Fruit fly (Drosophila melanogaster) whole organism, embryonic: ENCODE measurements around the gene CG8312.
A peak's percentile ranks its signal among the peaks of the same experiment; 100 is the strongest.

ENCODE experiments used
- B-H1 ChIP-seq: fragments of 200-800 bp; sonication (Bioruptor generic); IDR thresholded peaks from 3 replicates; pipeline ENCODE4 v1.3.6; 2022; ENCODE audit warnings: missing biosample characterization, missing genetic modification characterization
- Bgb ChIP-seq: fragments of 200-800 bp; sonication (Bioruptor generic); IDR thresholded peaks from 2 replicates; pipeline ENCODE4 v1.3.6; 2022; ENCODE audit warnings: missing biosample characterization, missing genetic modification characterization; ENCODE audit not compliant: partially characterized antibody
- Bteb2 ChIP-seq: fragments of 200-800 bp; sonication (Bioruptor generic); optimal IDR thresholded peaks from 2 replicates; lab custom pipeline; 2016; ENCODE audit warnings: missing biosample characterization, missing genetic modification characterization
- C15 ChIP-seq: fragments of 200-800 bp; sonication (Bioruptor generic); IDR thresholded peaks from 3 replicates; pipeline ENCODE4 v1.3.6; 2022; ENCODE audit warnings: missing biosample characterization, missing genetic modification characterization
- CG10321 ChIP-seq: fragments of 200-800 bp; sonication (Bioruptor generic); IDR thresholded peaks from 2 replicates; pipeline ENCODE4 v1.3.6; 2022; ENCODE audit warnings: missing biosample characterization, missing genetic modification characterization
- CG11504 ChIP-seq: fragments of 200-800 bp; sonication (Bioruptor generic); optimal IDR thresholded peaks from 3 replicates; lab custom pipeline; 2019; ENCODE audit warnings: missing biosample characterization, mild to moderate bottlenecking, missing genetic modification characterization, moderate library complexity
- CG13424 ChIP-seq: fragments of 200-800 bp; sonication (Bioruptor generic); optimal IDR thresholded peaks from 2 replicates; lab custom pipeline; 2019; ENCODE audit warnings: missing biosample characterization, mild to moderate bottlenecking, missing genetic modification characterization, moderate library complexity
- CG13624 ChIP-seq: fragments of 200-800 bp; sonication (Bioruptor generic); optimal IDR thresholded peaks from 2 replicates; lab custom pipeline; 2016; ENCODE audit warnings: missing biosample characterization, missing genetic modification characterization
- CG14441 ChIP-seq: fragments of 200-800 bp; sonication (Bioruptor generic); IDR thresholded peaks from 2 replicates; pipeline ENCODE4 v1.3.6; 2022; ENCODE audit warnings: missing biosample characterization, missing genetic modification characterization
- CG1602 ChIP-seq: fragments of 200-800 bp; sonication (Bioruptor generic); optimal IDR thresholded peaks from 3 replicates; lab custom pipeline; 2016; ENCODE audit warnings: missing biosample characterization, missing genetic modification characterization
- CG1603 ChIP-seq: fragments of 200-800 bp; sonication (Bioruptor generic); optimal IDR thresholded peaks from 2 replicates; lab custom pipeline; 2019; ENCODE audit warnings: missing biosample characterization, mild to moderate bottlenecking, missing genetic modification characterization, moderate library complexity
- CG1647 ChIP-seq: fragments of 200-800 bp; sonication (Bioruptor generic); optimal IDR thresholded peaks from 3 replicates; lab custom pipeline; 2016; ENCODE audit warnings: missing biosample characterization, missing genetic modification characterization
- CG18476 ChIP-seq: fragments of 200-800 bp; sonication (Bioruptor generic); optimal IDR thresholded peaks from 2 replicates; lab custom pipeline; 2016; ENCODE audit warnings: missing biosample characterization, mild to moderate bottlenecking, missing genetic modification characterization
- CG18599 ChIP-seq: fragments of 200-800 bp; sonication (Bioruptor generic); optimal IDR thresholded peaks from 3 replicates; lab custom pipeline; 2017; ENCODE audit warnings: missing biosample characterization, missing genetic modification characterization, mild to moderate bottlenecking, moderate library complexity, missing genetic modification reagents
- CG2120 ChIP-seq: fragments of 200-800 bp; sonication (Bioruptor generic); optimal IDR thresholded peaks from 3 replicates; lab custom pipeline; 2016; ENCODE audit warnings: missing biosample characterization, missing genetic modification characterization
- CG3163 ChIP-seq: fragments of 200-800 bp; sonication (Bioruptor generic); optimal IDR thresholded peaks from 3 replicates; lab custom pipeline; 2016; ENCODE audit warnings: missing biosample characterization, missing genetic modification characterization
- CG3995 ChIP-seq: fragments of 200-800 bp; sonication (Bioruptor generic); optimal IDR thresholded peaks from 3 replicates; lab custom pipeline; 2016; ENCODE audit warnings: missing biosample characterization, missing genetic modification characterization
- CG4328 ChIP-seq: fragments of 200-800 bp; sonication (Bioruptor generic); optimal IDR thresholded peaks from 3 replicates; lab custom pipeline; 2017; ENCODE audit warnings: missing biosample characterization, missing genetic modification reagents, missing genetic modification characterization
- CG6272 ChIP-seq: fragments of 200-800 bp; sonication (Bioruptor generic); IDR thresholded peaks from 2 replicates; pipeline ENCODE4 v1.3.6; 2022; ENCODE audit warnings: missing biosample characterization, missing genetic modification characterization
- CG7271 ChIP-seq: fragments of 200-800 bp; sonication (Bioruptor generic); optimal IDR thresholded peaks from 2 replicates; lab custom pipeline; 2018; ENCODE audit warnings: missing biosample characterization, mild to moderate bottlenecking, missing genetic modification characterization, moderate library complexity
- CG7928 ChIP-seq: fragments of 200-800 bp; sonication (Bioruptor generic); optimal IDR thresholded peaks from 2 replicates; lab custom pipeline; 2017; ENCODE audit warnings: missing biosample characterization, mild to moderate bottlenecking, missing genetic modification characterization
- CG9215 ChIP-seq: fragments of 200-800 bp; sonication (Bioruptor generic); IDR thresholded peaks from 2 replicates; pipeline ENCODE4 v1.3.6; 2022; ENCODE audit warnings: missing biosample characterization, missing genetic modification characterization
- Dbx ChIP-seq: fragments of 200-800 bp; sonication (Bioruptor generic); IDR thresholded peaks from 3 replicates; pipeline ENCODE4 v1.3.6; 2022; ENCODE audit warnings: missing biosample characterization, missing genetic modification characterization
- Dip3 ChIP-seq: fragments of 200-800 bp; sonication (Bioruptor generic); optimal IDR thresholded peaks from 3 replicates; lab custom pipeline; 2016; ENCODE audit warnings: missing biosample characterization, missing genetic modification characterization
- Doc3 ChIP-seq: fragments of 200-800 bp; sonication (Bioruptor generic); IDR thresholded peaks from 3 replicates; pipeline ENCODE4 v1.3.6; 2022; ENCODE audit warnings: missing biosample characterization, missing genetic modification characterization; ENCODE audit not compliant: partially characterized antibody
- HHEX ChIP-seq: fragments of 200-800 bp; sonication (Bioruptor generic); optimal IDR thresholded peaks from 3 replicates; lab custom pipeline; 2017; ENCODE audit warnings: missing biosample characterization, mild to moderate bottlenecking, missing genetic modification characterization, missing genetic modification reagents
- HLH54F ChIP-seq: fragments of 200-800 bp; sonication (Bioruptor generic); optimal IDR thresholded peaks from 3 replicates; lab custom pipeline; 2016; ENCODE audit warnings: missing biosample characterization, missing genetic modification characterization
- Hr51 ChIP-seq, 2 experiments: fragments of 200-800 bp; sonication (Bioruptor generic); optimal IDR thresholded peaks; 2 replicates in 1 of 2; 3 replicates in 1 of 2; lab custom pipeline; 2016 to 2018; ENCODE audit warnings: missing biosample characterization in 2 of 2, missing genetic modification characterization in 2 of 2, mild to moderate bottlenecking in 1 of 2, moderate library complexity in 1 of 2
- Hr78 ChIP-seq, 2 experiments: fragments of 200-800 bp in 1 of 2; fragments of >200 bp in 1 of 2; sonication (Bioruptor generic) in 1 of 2; optimal IDR thresholded peaks; 2 replicates each; lab custom pipeline; 2017 to 2019; ENCODE audit warnings: missing biosample characterization in 2 of 2, missing genetic modification characterization in 2 of 2, mild to moderate bottlenecking in 1 of 2, moderate library complexity in 1 of 2
- MESR4 ChIP-seq: fragments of 200-800 bp; sonication (Bioruptor generic); optimal IDR thresholded peaks from 2 replicates; lab custom pipeline; 2018; ENCODE audit warnings: missing biosample characterization, mild to moderate bottlenecking, missing genetic modification characterization, moderate library complexity
- Mes4 ChIP-seq: fragments of 200-800 bp; sonication (Bioruptor generic); optimal IDR thresholded peaks from 2 replicates; lab custom pipeline; 2016; ENCODE audit warnings: missing biosample characterization, missing genetic modification characterization
- NC2β ChIP-seq: fragments of 200-800 bp; sonication (Bioruptor generic); optimal IDR thresholded peaks from 2 replicates; lab custom pipeline; 2016; ENCODE audit warnings: missing biosample characterization, missing genetic modification characterization
- Oli ChIP-seq: fragments of 200-800 bp; sonication (Bioruptor generic); optimal IDR thresholded peaks from 2 replicates; lab custom pipeline; 2018; ENCODE audit warnings: missing biosample characterization, mild to moderate bottlenecking, missing genetic modification characterization, moderate library complexity
- Ptx1 ChIP-seq: fragments of 200-800 bp; sonication (Bioruptor generic); IDR thresholded peaks from 2 replicates; pipeline ENCODE4 v1.3.6; 2022; ENCODE audit warnings: missing biosample characterization, missing genetic modification characterization
- Ssrp ChIP-seq: fragments of 200-800 bp; sonication (Bioruptor generic); optimal IDR thresholded peaks from 2 replicates; lab custom pipeline; 2018; ENCODE audit warnings: missing biosample characterization, mild to moderate bottlenecking, missing genetic modification characterization, moderate library complexity
- abd-A ChIP-seq: fragments of 200-800 bp; sonication (Bioruptor generic); optimal IDR thresholded peaks from 3 replicates; lab custom pipeline; 2019; ENCODE audit warnings: missing biosample characterization, mild to moderate bottlenecking, missing genetic modification characterization, moderate library complexity
- ac ChIP-seq: fragments of 200-800 bp; sonication (Bioruptor generic); optimal IDR thresholded peaks from 3 replicates; lab custom pipeline; 2017; ENCODE audit warnings: missing biosample characterization, mild to moderate bottlenecking, missing genetic modification characterization
- amos ChIP-seq: fragments of 200-800 bp; sonication (Bioruptor generic); IDR thresholded peaks from 2 replicates; pipeline ENCODE4 v1.3.6; 2022; ENCODE audit warnings: missing biosample characterization, missing genetic modification characterization; ENCODE audit not compliant: partially characterized antibody
- ci ChIP-seq: fragments of 200-800 bp; sonication (Bioruptor generic); IDR thresholded peaks from 3 replicates; pipeline ENCODE4 v1.3.6; 2022; ENCODE audit warnings: missing biosample characterization, missing genetic modification characterization
- esg ChIP-seq: fragments of 200-800 bp; sonication (Bioruptor generic); conservative IDR thresholded peaks from 2 replicates; pipeline ENCODE4 v1.3.6; 2022; ENCODE audit warnings: missing biosample characterization, missing genetic modification characterization
- fd64A ChIP-seq: fragments of 200-800 bp; sonication (Bioruptor generic); optimal IDR thresholded peaks from 3 replicates; lab custom pipeline; 2018; ENCODE audit warnings: missing biosample characterization, mild to moderate bottlenecking, missing genetic modification characterization
- hb ChIP-seq: fragments of 200-800 bp; sonication (Bioruptor generic); IDR thresholded peaks from 3 replicates; pipeline ENCODE4 v1.3.6; 2022; ENCODE audit warnings: missing biosample characterization, missing genetic modification characterization; ENCODE audit not compliant: partially characterized antibody
- jing ChIP-seq: fragments of 200-800 bp; sonication (Bioruptor generic); optimal IDR thresholded peaks from 2 replicates; lab custom pipeline; 2018; ENCODE audit warnings: missing biosample characterization, mild to moderate bottlenecking, missing genetic modification characterization
- ken ChIP-seq: fragments of 200-800 bp; sonication (Bioruptor generic); IDR thresholded peaks from 3 replicates; pipeline ENCODE4 v1.3.6; 2022; ENCODE audit warnings: missing biosample characterization, missing genetic modification characterization
- lmd ChIP-seq: fragments of 200-800 bp; sonication (Bioruptor generic); IDR thresholded peaks from 2 replicates; pipeline ENCODE4 v1.3.6; 2022; ENCODE audit warnings: missing biosample characterization, missing genetic modification characterization
- mirr ChIP-seq: fragments of 200-800 bp; sonication (Bioruptor generic); optimal IDR thresholded peaks from 3 replicates; lab custom pipeline; 2018; ENCODE audit warnings: missing biosample characterization, mild to moderate bottlenecking, missing genetic modification characterization
- pzg ChIP-seq: fragments of 200-800 bp; sonication (Bioruptor generic); optimal IDR thresholded peaks from 3 replicates; lab custom pipeline; 2018; ENCODE audit warnings: missing biosample characterization, mild to moderate bottlenecking, missing genetic modification characterization, moderate library complexity
- twi ChIP-seq: fragments of 200-800 bp; optimal IDR thresholded peaks from 2 replicates; lab custom pipeline; 2019; ENCODE audit warnings: missing biosample characterization, mild to moderate bottlenecking, missing genetic modification characterization, moderate library complexity
- unpg ChIP-seq: fragments of 200-800 bp; sonication (Bioruptor generic); optimal IDR thresholded peaks from 3 replicates; lab custom pipeline; 2018; ENCODE audit warnings: missing biosample characterization, mild to moderate bottlenecking, missing genetic modification characterization, moderate library complexity
- yki ChIP-seq: fragments of >200 bp; optimal IDR thresholded peaks from 3 replicates; lab custom pipeline; 2018

CG8312 gene

dm6 chr3R:9590952-9591532 lies at the start of gene CG8312, which contains the start of gene bocks (continued):
- TF ChIP-seq CG3163 (GFP tag; lab: Kevin White, UChicago) (peak; percentile 47), B-H1 (GFP tag; lab: Robert Waterston, UW) (no peak), HHEX (no peak), Mes4 (GFP tag; lab: Kevin White, UChicago) (peak; percentile 46), Ssrp (tag; lab: Kevin White, UChicago) (no peak), esg (GFP tag; lab: Robert Waterston, UW) (no peak), fd64A (GFP tag; lab: Kevin White, UChicago) (no peak), Oli (tag; lab: Kevin White, UChicago) (no peak), CG10321 (GFP tag; lab: Robert Waterston, UW) (no peak), Ptx1 (GFP tag; lab: Robert Waterston, UW) (no peak), MESR4 (GFP tag; lab: Kevin White, UChicago) (peak; percentile 64), CG9215 (GFP tag; lab: Robert Waterston, UW) (no peak), CG7271 (tag; lab: Kevin White, UChicago) (no peak), CG1602 (GFP tag; lab: Kevin White, UChicago) (peak; percentile 31), CG1647 (GFP tag; lab: Kevin White, UChicago) (peak; percentile 17), abd-A (tag; lab: Kevin White, UChicago) (no peak), CG3995 (GFP tag; lab: Kevin White, UChicago) (peak; percentile 88), CG7928 (GFP tag; lab: Kevin White, UChicago) (no peak), ken (no peak), unpg (no peak), CG6272 (GFP tag; lab: Robert Waterston, UW) (no peak), lmd (no peak), mirr (no peak), CG18476 (GFP tag; lab: Kevin White, UChicago) (no peak), CG18599 (peak; percentile 24), ci (GFP tag; lab: Robert Waterston, UW) (no peak), Bgb (GFP tag; lab: Robert Waterston, UW) (no peak), amos (no peak), Hr78 (GFP tag; optimal IDR thresholded peaks at IDR 0.05; lab: Kevin White, UChicago) (no peak), HLH54F (GFP tag; lab: Kevin White, UChicago) (peak; percentile 72), CG1603 (tag; lab: Kevin White, UChicago) (peak; percentile 84), CG13624 (peak; percentile 79), CG2120 (peak; percentile 78), Hr51 (GFP tag; optimal IDR thresholded peaks at IDR 0.05; lab: Kevin White, UChicago) (peak in 1 of 2 experiments; percentile 33), C15 (GFP tag; lab: Robert Waterston, UW) (no peak), ac (GFP tag; lab: Kevin White, UChicago) (no peak), hb (GFP tag; lab: Robert Waterston, UW) (no peak), Dip3 (peak; percentile 45), CG13424 (tag; lab: Kevin White, UChicago) (peak; percentile 40), NC2β (GFP tag; lab: Kevin White, UChicago) (peak; percentile 77), pzg (GFP tag; lab: Kevin White, UChicago) (peak; percentile 99), yki (no peak), Dbx (GFP tag; lab: Robert Waterston, UW) (no peak), jing (no peak), CG11504 (tag; lab: Kevin White, UChicago) (no peak), CG14441 (no peak), Bteb2 (GFP tag; lab: Kevin White, UChicago) (peak; percentile 56), Doc3 (GFP tag; lab: Robert Waterston, UW) (no peak), twi (peak; percentile 48), CG4328 (GFP tag; lab: Kevin White, UChicago) (no peak)
